Worm (Caenorhabditis elegans) whole organism, L4 larva: ENCODE measurements around the gene Y57G11A.4.
"Not testable (repeated sequence)": the region's sequence is repeated elsewhere in the genome, so short reads cannot be mapped to it uniquely, and the experiment has no call there.

ENCODE experiments used
- arid-1 ChIP-seq: fragments of 200-800 bp; sonication (Bioruptor generic); conservative IDR thresholded peaks from 2 replicates; pipeline ENCODE4 v1.3.6; 2022; ENCODE audit warnings: missing genetic modification reagents, missing genetic modification characterization, missing compliant biosample characterization
- attf-4 ChIP-seq: sonication (generic microtip); optimal IDR thresholded peaks from 3 replicates; lab custom pipeline; 2017; ENCODE audit warnings: missing biosample characterization, missing genetic modification characterization
- nhr-25 ChIP-seq: sonication (generic microtip); optimal IDR thresholded peaks from 2 replicates; lab custom pipeline; 2017; ENCODE audit warnings: missing genetic modification characterization, mild to moderate bottlenecking, missing compliant biosample characterization, antibody characterized with exemption, moderate library complexity, borderline replicate concordance; ENCODE audit not compliant: insufficient read depth
- snpc-4 ChIP-seq: fragments of 150-350 bp; optimal IDR thresholded peaks from 2 replicates; lab custom pipeline; 2014; ENCODE audit warnings: missing biosample characterization, missing genetic modification characterization
- unc-130 ChIP-seq: sonication (generic microtip); optimal IDR thresholded peaks from 2 replicates; lab custom pipeline; 2016; ENCODE audit warnings: missing genetic modification reagents, missing genetic modification characterization, missing compliant biosample characterization
- zag-1 ChIP-seq: fragments of 150-350 bp; optimal IDR thresholded peaks from 2 replicates; lab custom pipeline; 2014; ENCODE audit warnings: missing biosample characterization, missing genetic modification characterization
- zip-2 ChIP-seq: fragments of 150-350 bp; optimal IDR thresholded peaks from 2 replicates; lab custom pipeline; 2014; ENCODE audit warnings: missing biosample characterization, missing genetic modification characterization

DNA sequence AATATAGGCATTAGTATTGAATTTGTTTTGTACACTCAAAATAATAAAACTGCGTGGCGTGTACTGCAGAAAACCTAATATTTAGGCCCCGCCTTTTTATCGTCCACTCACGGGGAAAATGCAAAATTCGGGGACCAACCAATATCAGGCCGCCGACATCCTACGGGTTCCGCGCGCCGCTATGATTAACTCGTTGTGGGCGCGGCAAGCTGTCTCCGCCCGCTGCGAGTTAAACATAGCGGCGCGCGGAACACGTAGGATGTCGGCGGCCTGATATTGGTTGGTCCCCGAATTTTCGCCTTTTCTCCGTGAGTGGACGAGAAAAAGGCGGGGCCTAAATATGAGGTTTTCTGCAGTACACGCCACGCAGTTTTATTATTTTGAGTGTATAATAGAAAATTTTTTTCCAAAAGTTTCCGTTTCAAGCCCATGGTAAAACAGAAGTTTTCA, 28.3 kb downstream of the Y57G11A.4 start:
- TF ChIP-seq zip-2 (tag; lab: Kevin White, UChicago); unc-130; nhr-25 (tag; lab: Kevin White, UChicago); attf-4 (tag; lab: Kevin White, UChicago); snpc-4 (tag; lab: Kevin White, UChicago); zag-1 (tag; lab: Kevin White, UChicago); arid-1 (GFP tag; lab: Robert Waterston, UW): not testable (repeated sequence)
